Fruit fly (Drosophila melanogaster) whole organism, embryonic: ENCODE results near the gene CG31493.
A peak's percentile ranks its signal among the peaks of the same experiment; 100 is the strongest.

Experiments used
- Awh ChIP-seq: fragments of 200-800 bp; sonication (Bioruptor generic); IDR thresholded peaks from 2 replicates; pipeline ENCODE4, ENCODE4 v1.3.6; 2022; ENCODE audit warnings: missing biosample characterization, missing genetic modification characterization
- B-H2 ChIP-seq: fragments of 200-800 bp; sonication (Bioruptor generic); optimal IDR thresholded peaks from 2 replicates; lab custom pipeline; 2018; ENCODE audit warnings: missing biosample characterization, mild to moderate bottlenecking, missing genetic modification characterization
- Bdp1 ChIP-seq: fragments of 200-800 bp; sonication (Bioruptor generic); optimal IDR thresholded peaks from 3 replicates; lab custom pipeline; 2016; ENCODE audit warnings: missing biosample characterization, missing genetic modification characterization
- CG10543 ChIP-seq: fragments of 200-800 bp; sonication (Bioruptor generic); optimal IDR thresholded peaks from 3 replicates; lab custom pipeline; 2017; ENCODE audit warnings: missing biosample characterization, mild to moderate bottlenecking, missing genetic modification characterization, moderate library complexity
- CG11695 ChIP-seq: fragments of 200-800 bp; sonication (Bioruptor generic); IDR thresholded peaks from 3 replicates; pipeline ENCODE4 v1.3.6; 2022; ENCODE audit warnings: missing biosample characterization, missing genetic modification characterization
- CG11696 ChIP-seq: fragments of 200-800 bp; sonication (Bioruptor generic); IDR thresholded peaks from 2 replicates; pipeline ENCODE4 v1.3.6; 2022; ENCODE audit warnings: missing biosample characterization, missing genetic modification characterization
- CG12155 ChIP-seq: fragments of 200-800 bp; sonication (Bioruptor generic); optimal IDR thresholded peaks from 3 replicates; lab custom pipeline; 2016; ENCODE audit warnings: missing biosample characterization, missing genetic modification characterization
- CG12236 ChIP-seq: fragments of 200-800 bp; sonication (Bioruptor generic); optimal IDR thresholded peaks from 2 replicates; lab custom pipeline; 2016; ENCODE audit warnings: missing biosample characterization, missing genetic modification characterization
- CG12659 ChIP-seq: fragments of 200-800 bp; sonication (Bioruptor generic); optimal IDR thresholded peaks from 3 replicates; lab custom pipeline; 2017; ENCODE audit warnings: mild to moderate bottlenecking, missing biosample characterization, missing genetic modification reagents, missing genetic modification characterization
- CG14965 ChIP-seq: fragments of 200-800 bp; sonication (Bioruptor generic); optimal IDR thresholded peaks from 2 replicates; lab custom pipeline; 2016; ENCODE audit warnings: missing biosample characterization, missing genetic modification characterization, borderline replicate concordance
- CG15011 ChIP-seq: fragments of 200-800 bp; sonication (Bioruptor generic); optimal IDR thresholded peaks from 3 replicates; lab custom pipeline; 2018; ENCODE audit warnings: missing biosample characterization, mild to moderate bottlenecking, missing genetic modification characterization
- CG1603 ChIP-seq: fragments of 200-800 bp; sonication (Bioruptor generic); optimal IDR thresholded peaks from 2 replicates; lab custom pipeline; 2019; ENCODE audit warnings: missing biosample characterization, mild to moderate bottlenecking, missing genetic modification characterization, moderate library complexity
- CG16813 ChIP-seq: fragments of 200-800 bp; sonication (Bioruptor generic); IDR thresholded peaks from 3 replicates; pipeline ENCODE4 v1.3.6; 2022; ENCODE audit warnings: missing biosample characterization, missing genetic modification characterization; ENCODE audit not compliant: partially characterized antibody
- CG17912 ChIP-seq: fragments of 200-800 bp; sonication (Bioruptor generic); optimal IDR thresholded peaks from 2 replicates; lab custom pipeline; 2018; ENCODE audit warnings: missing biosample characterization, mild to moderate bottlenecking, missing genetic modification characterization
- CG18619 ChIP-seq: fragments of 200-800 bp; sonication (Bioruptor generic); optimal IDR thresholded peaks from 3 replicates; lab custom pipeline; 2017; ENCODE audit warnings: missing biosample characterization, mild to moderate bottlenecking, missing genetic modification characterization
- CG18764 ChIP-seq: fragments of 200-800 bp; sonication (Bioruptor generic); optimal IDR thresholded peaks from 3 replicates; lab custom pipeline; 2016; ENCODE audit warnings: missing biosample characterization, missing genetic modification characterization
- CG2875 ChIP-seq: fragments of 200-800 bp; sonication (Bioruptor generic); optimal IDR thresholded peaks from 2 replicates; lab custom pipeline; 2017; ENCODE audit warnings: missing biosample characterization, mild to moderate bottlenecking, missing genetic modification characterization, missing genetic modification reagents
- CG30403 ChIP-seq: fragments of 200-800 bp; sonication (Bioruptor generic); optimal IDR thresholded peaks from 3 replicates; lab custom pipeline; 2016; ENCODE audit warnings: missing biosample characterization, missing genetic modification characterization
- CG33557 ChIP-seq: fragments of 200-800 bp; sonication (Bioruptor generic); optimal IDR thresholded peaks from 2 replicates; lab custom pipeline; 2019; ENCODE audit warnings: missing biosample characterization, mild to moderate bottlenecking, missing genetic modification characterization, moderate library complexity
- CG3847 ChIP-seq: fragments of 200-800 bp; sonication (Bioruptor generic); IDR thresholded peaks from 2 replicates; pipeline ENCODE4 v1.3.6; 2022; ENCODE audit warnings: missing biosample characterization, missing genetic modification characterization
- CG4282 ChIP-seq: fragments of 200-800 bp; sonication (Bioruptor generic); optimal IDR thresholded peaks from 2 replicates; lab custom pipeline; 2016; ENCODE audit warnings: missing biosample characterization, missing genetic modification characterization
- CG4820 ChIP-seq: fragments of 200-800 bp; sonication (Bioruptor generic); optimal IDR thresholded peaks from 3 replicates; lab custom pipeline; 2016; ENCODE audit warnings: missing biosample characterization, missing genetic modification characterization
- CG7839 ChIP-seq: fragments of 200-800 bp; sonication (Bioruptor generic); optimal IDR thresholded peaks from 3 replicates; lab custom pipeline; 2018; ENCODE audit warnings: missing biosample characterization, mild to moderate bottlenecking, missing genetic modification characterization, moderate library complexity
- CG9215 ChIP-seq: fragments of 200-800 bp; sonication (Bioruptor generic); IDR thresholded peaks from 2 replicates; pipeline ENCODE4 v1.3.6; 2022; ENCODE audit warnings: missing biosample characterization, missing genetic modification characterization
- CHES-1-like ChIP-seq: fragments of 200-800 bp; sonication (Bioruptor generic); optimal IDR thresholded peaks from 2 replicates; lab custom pipeline; 2016; ENCODE audit warnings: missing biosample characterization, missing genetic modification characterization
- CrebB ChIP-seq: fragments of 200-800 bp; sonication (Bioruptor generic); optimal IDR thresholded peaks from 3 replicates; lab custom pipeline; 2018; ENCODE audit warnings: missing biosample characterization, mild to moderate bottlenecking, missing genetic modification characterization
- Eip74EF ChIP-seq, 2 experiments: fragments of 200-800 bp in 1 of 2; fragments of >200 bp in 1 of 2; sonication (Bioruptor generic) in 1 of 2; optimal IDR thresholded peaks; 2 replicates each; lab custom pipeline; 2017 to 2019; ENCODE audit warnings: missing biosample characterization in 2 of 2, missing genetic modification characterization in 2 of 2, mild to moderate bottlenecking in 1 of 2, moderate library complexity in 1 of 2
- Fer1 ChIP-seq: fragments of 200-800 bp; sonication (Bioruptor generic); optimal IDR thresholded peaks from 2 replicates; lab custom pipeline; 2017; ENCODE audit warnings: missing biosample characterization, mild to moderate bottlenecking, missing genetic modification characterization
- Fer2 ChIP-seq: fragments of 200-800 bp; sonication (Bioruptor generic); optimal IDR thresholded peaks from 2 replicates; lab custom pipeline; 2018; ENCODE audit warnings: missing biosample characterization, mild to moderate bottlenecking, missing genetic modification characterization, moderate library complexity
- Hey ChIP-seq: fragments of 200-800 bp; sonication (Bioruptor generic); optimal IDR thresholded peaks from 3 replicates; lab custom pipeline; 2018; ENCODE audit warnings: missing biosample characterization, mild to moderate bottlenecking, missing genetic modification characterization
- Hmx ChIP-seq: fragments of 200-800 bp; sonication (Bioruptor generic); optimal IDR thresholded peaks from 2 replicates; lab custom pipeline; 2016; ENCODE audit warnings: missing biosample characterization, missing genetic modification characterization
- Lpt ChIP-seq: fragments of >200 bp; optimal IDR thresholded peaks from 2 replicates; lab custom pipeline; 2018; ENCODE audit warnings: missing biosample characterization, missing genetic modification characterization
- Nf-YB ChIP-seq: fragments of 200-800 bp; sonication (Bioruptor generic); optimal IDR thresholded peaks from 3 replicates; lab custom pipeline; 2019; ENCODE audit warnings: missing biosample characterization, mild to moderate bottlenecking, missing genetic modification characterization, moderate library complexity
- Sox100B ChIP-seq: fragments of 200-800 bp; sonication (Bioruptor generic); optimal IDR thresholded peaks from 3 replicates; lab custom pipeline; 2018; ENCODE audit warnings: missing biosample characterization, mild to moderate bottlenecking, missing genetic modification characterization
- Ssrp ChIP-seq: fragments of 200-800 bp; sonication (Bioruptor generic); optimal IDR thresholded peaks from 2 replicates; lab custom pipeline; 2018; ENCODE audit warnings: missing biosample characterization, mild to moderate bottlenecking, missing genetic modification characterization, moderate library complexity
- YL-1 ChIP-seq: fragments of 200-800 bp; sonication (Bioruptor generic); optimal IDR thresholded peaks from 3 replicates; lab custom pipeline; 2017; ENCODE audit warnings: missing biosample characterization, mild to moderate bottlenecking, missing genetic modification characterization
- ara ChIP-seq: fragments of 200-800 bp; sonication (Bioruptor generic); IDR thresholded peaks from 2 replicates; pipeline ENCODE4 v1.3.6; 2022; ENCODE audit warnings: missing biosample characterization, missing genetic modification characterization
- bcd ChIP-seq: fragments of 200-800 bp; sonication (Bioruptor generic); optimal IDR thresholded peaks from 2 replicates; lab custom pipeline; 2017; ENCODE audit warnings: missing biosample characterization, mild to moderate bottlenecking, missing genetic modification characterization
- chn ChIP-seq: fragments of 200-800 bp; sonication (Bioruptor generic); optimal IDR thresholded peaks from 2 replicates; lab custom pipeline; 2016; ENCODE audit warnings: missing biosample characterization, missing genetic modification characterization
- crp ChIP-seq, 2 experiments: fragments of 200-800 bp; sonication (Bioruptor generic); optimal IDR thresholded peaks; 2 replicates in 1 of 2; 3 replicates in 1 of 2; lab custom pipeline; 2017; ENCODE audit warnings: missing biosample characterization in 2 of 2, missing genetic modification characterization in 2 of 2, mild to moderate bottlenecking in 1 of 2, moderate library complexity in 1 of 2
- dan ChIP-seq: fragments of 200-800 bp; sonication (Bioruptor generic); IDR thresholded peaks from 2 replicates; pipeline ENCODE4 v1.3.6; 2022; ENCODE audit warnings: missing biosample characterization, missing genetic modification characterization
- eyg ChIP-seq: fragments of 200-800 bp; sonication (Bioruptor generic); optimal IDR thresholded peaks from 3 replicates; lab custom pipeline; 2016; ENCODE audit warnings: missing biosample characterization, missing genetic modification characterization
- ftz-f1 ChIP-seq: fragments of 200-800 bp; sonication (Bioruptor generic); optimal IDR thresholded peaks from 2 replicates; lab custom pipeline; 2016; ENCODE audit warnings: missing biosample characterization, missing genetic modification characterization
- insv ChIP-seq, 2 experiments: fragments of 200-800 bp; sonication (Bioruptor generic); optimal IDR thresholded peaks; 3 replicates each; lab custom pipeline; 2016 to 2018; ENCODE audit warnings: missing biosample characterization in 2 of 2, missing genetic modification characterization in 2 of 2
- jing ChIP-seq: fragments of 200-800 bp; sonication (Bioruptor generic); optimal IDR thresholded peaks from 2 replicates; lab custom pipeline; 2018; ENCODE audit warnings: missing biosample characterization, mild to moderate bottlenecking, missing genetic modification characterization
- seq ChIP-seq: fragments of 200-800 bp; sonication (Bioruptor generic); IDR thresholded peaks from 2 replicates; pipeline ENCODE4 v1.3.6; 2022; ENCODE audit warnings: missing biosample characterization, missing genetic modification characterization
- tll ChIP-seq, 2 experiments: fragments of 200-800 bp in 1 of 2; fragments of >200 bp in 1 of 2; sonication (Bioruptor generic) in 1 of 2; optimal IDR thresholded peaks; 2 replicates each; lab custom pipeline; 2017 to 2019; ENCODE audit warnings: missing biosample characterization in 2 of 2, missing genetic modification characterization in 2 of 2, mild to moderate bottlenecking in 1 of 2, moderate library complexity in 1 of 2
- zf30C ChIP-seq: fragments of 200-800 bp; sonication (Bioruptor generic); optimal IDR thresholded peaks from 3 replicates; lab custom pipeline; 2018; ENCODE audit warnings: missing biosample characterization, mild to moderate bottlenecking, missing genetic modification characterization
- zfh1 ChIP-seq: fragments of 200-800 bp; sonication (Bioruptor generic); IDR thresholded peaks from 3 replicates; pipeline ENCODE4 v1.3.6; 2022; ENCODE audit warnings: missing biosample characterization, missing genetic modification characterization

The CG31493 gene

dm6 chr3R:7124109-7124639 is 7.2 kb upstream of the CG31493 start, which contains the start of the genes Alh and CG10098 (continued):
- TF ChIP-seq chn, result peak; percentile 87
- no peak for TF ChIP-seq Lpt (GFP tag; lab: Kevin White, UChicago)
- TF ChIP-seq CG3847 (GFP tag; lab: Robert Waterston, UW), result peak; percentile 82
- peak; percentile 46 for TF ChIP-seq CG12236 (GFP tag; lab: Kevin White, UChicago)
- TF ChIP-seq CG1603, result peak; percentile 55
- peak; percentile 44 for TF ChIP-seq ftz-f1
- peak; percentile 82 for TF ChIP-seq CG16813 (GFP tag; lab: Robert Waterston, UW)
- peak; percentile 77 for TF ChIP-seq CG18764 (GFP tag; lab: Kevin White, UChicago)
- TF ChIP-seq Ssrp (tag; lab: Kevin White, UChicago), result peak; percentile 86
- peak; percentile 37 for TF ChIP-seq Hey (tag; lab: Kevin White, UChicago)
- peak; percentile 44 for TF ChIP-seq CG4282 (GFP tag; lab: Kevin White, UChicago)
- TF ChIP-seq seq (GFP tag; lab: Robert Waterston, UW), result no peak
- TF ChIP-seq CG30403 (GFP tag; lab: Kevin White, UChicago), result peak; percentile 96
- peak; percentile 54 for TF ChIP-seq CG2875 (GFP tag; lab: Kevin White, UChicago)
- peak; percentile 86 for TF ChIP-seq CG12659 (GFP tag; lab: Kevin White, UChicago)
- TF ChIP-seq Fer1 (GFP tag; lab: Kevin White, UChicago), result peak; percentile 45
- TF ChIP-seq CHES-1-like (GFP tag; lab: Kevin White, UChicago), result peak; percentile 53
- peak; percentile 49; the same call in 1 of the 2 replicates for TF ChIP-seq CG11696
- peak; percentile 87 for TF ChIP-seq CG12155 (GFP tag; lab: Kevin White, UChicago)
- TF ChIP-seq insv (GFP tag; optimal IDR thresholded peaks at IDR 0.05; lab: Kevin White, UChicago), result peak in 1 of 2 experiments; percentile 52
- peak; percentile 83 to 94 for TF ChIP-seq crp (GFP tag; optimal IDR thresholded peaks at IDR 0.05; lab: Kevin White, UChicago)
- peak; percentile 81 for TF ChIP-seq CG10543 (GFP tag; lab: Kevin White, UChicago)
- peak; percentile 79 for TF ChIP-seq bcd (GFP tag; lab: Kevin White, UChicago)
- peak; percentile 15 for TF ChIP-seq CG17912 (GFP tag; lab: Kevin White, UChicago)
- TF ChIP-seq CG18619 (GFP tag; lab: Kevin White, UChicago), result peak; percentile 85
- TF ChIP-seq zfh1, result peak; percentile 66; the same call in 1 of the 3 replicates
- TF ChIP-seq ara (GFP tag; lab: Robert Waterston, UW), result no peak
- TF ChIP-seq Eip74EF (GFP tag; optimal IDR thresholded peaks at IDR 0.05; lab: Kevin White, UChicago), result peak in 1 of 2 experiments; percentile 44
- peak; percentile 72 for TF ChIP-seq Sox100B (GFP tag; lab: Kevin White, UChicago)
- TF ChIP-seq dan (GFP tag; lab: Robert Waterston, UW), result no peak
- TF ChIP-seq eyg (GFP tag; lab: Kevin White, UChicago), result peak; percentile 69
- TF ChIP-seq Nf-YB, result peak; percentile 34
- no peak for TF ChIP-seq CrebB (tag; lab: Kevin White, UChicago)
- no peak for TF ChIP-seq zf30C (GFP tag; lab: Kevin White, UChicago)
- TF ChIP-seq Hmx (GFP tag; lab: Kevin White, UChicago), result peak; percentile 75
- peak; percentile 73 for TF ChIP-seq CG4820 (GFP tag; lab: Kevin White, UChicago)
- TF ChIP-seq YL-1 (GFP tag; lab: Kevin White, UChicago), result peak; percentile 47
- peak; percentile 43 to 80 for TF ChIP-seq tll (GFP tag; optimal IDR thresholded peaks at IDR 0.05; lab: Kevin White, UChicago)
- TF ChIP-seq CG11695 (GFP tag; lab: Robert Waterston, UW), result no peak
- peak; percentile 84 for TF ChIP-seq CG7839 (tag; lab: Kevin White, UChicago)
- TF ChIP-seq CG14965 (GFP tag; lab: Kevin White, UChicago), result no peak
- peak; percentile 59 for TF ChIP-seq jing
- peak; percentile 60 for TF ChIP-seq CG15011 (GFP tag; lab: Kevin White, UChicago)
- peak; percentile 84 for TF ChIP-seq B-H2
- TF ChIP-seq Bdp1 (GFP tag; lab: Kevin White, UChicago), result peak; percentile 64
- peak; percentile 79 for TF ChIP-seq Fer2 (tag; lab: Kevin White, UChicago)
- TF ChIP-seq CG33557 (GFP tag; lab: Kevin White, UChicago), result peak; percentile 72
- peak; percentile 59 for TF ChIP-seq Awh (GFP tag; lab: Robert Waterston, UW)
- TF ChIP-seq CG9215 (GFP tag; lab: Robert Waterston, UW), result peak; percentile 89
